Fruit fly (Drosophila melanogaster) whole organism, embryonic: ENCODE results near the gene CG11898.

Experiments used
- CG10274 ChIP-seq: fragments of 200-800 bp; sonication (Bioruptor generic); optimal IDR thresholded peaks from 3 replicates; lab custom pipeline; 2017; ENCODE audit warnings: missing biosample characterization, mild to moderate bottlenecking, missing genetic modification characterization
- CG10321 ChIP-seq: fragments of 200-800 bp; sonication (Bioruptor generic); IDR thresholded peaks from 2 replicates; pipeline ENCODE4 v1.3.6; 2022; ENCODE audit warnings: missing biosample characterization, missing genetic modification characterization
- CG10543 ChIP-seq: fragments of 200-800 bp; sonication (Bioruptor generic); optimal IDR thresholded peaks from 3 replicates; lab custom pipeline; 2017; ENCODE audit warnings: missing biosample characterization, mild to moderate bottlenecking, missing genetic modification characterization, moderate library complexity
- CG10654 ChIP-seq: fragments of 200-800 bp; sonication (Bioruptor generic); optimal IDR thresholded peaks from 2 replicates; lab custom pipeline; 2016; ENCODE audit warnings: missing biosample characterization, missing genetic modification characterization
- CG1602 ChIP-seq: fragments of 200-800 bp; sonication (Bioruptor generic); optimal IDR thresholded peaks from 3 replicates; lab custom pipeline; 2016; ENCODE audit warnings: missing biosample characterization, missing genetic modification characterization
- CG17186 ChIP-seq: fragments of 200-800 bp; sonication (Bioruptor generic); optimal IDR thresholded peaks from 3 replicates; lab custom pipeline; 2017; ENCODE audit warnings: missing biosample characterization, missing genetic modification reagents, missing genetic modification characterization
- CG17385 ChIP-seq: fragments of 200-800 bp; sonication (Bioruptor generic); optimal IDR thresholded peaks from 3 replicates; lab custom pipeline; 2018; ENCODE audit warnings: missing biosample characterization, mild to moderate bottlenecking, missing genetic modification characterization
- CG17829 ChIP-seq: fragments of 200-800 bp; optimal IDR thresholded peaks from 2 replicates; lab custom pipeline; 2019; ENCODE audit warnings: missing biosample characterization, mild to moderate bottlenecking, missing genetic modification characterization, moderate library complexity
- CG1792 ChIP-seq: fragments of 200-800 bp; sonication (Bioruptor generic); optimal IDR thresholded peaks from 2 replicates; lab custom pipeline; 2016; ENCODE audit warnings: missing biosample characterization, missing genetic modification characterization
- CG2202 ChIP-seq: fragments of 200-800 bp; sonication (Bioruptor generic); optimal IDR thresholded peaks from 2 replicates; lab custom pipeline; 2018; ENCODE audit warnings: missing biosample characterization, mild to moderate bottlenecking, missing genetic modification characterization
- CG2889 ChIP-seq: fragments of 200-800 bp; sonication (Bioruptor generic); IDR thresholded peaks from 3 replicates; pipeline ENCODE4 v1.3.6; 2022; ENCODE audit warnings: missing biosample characterization, missing genetic modification characterization
- CG3281 ChIP-seq: fragments of 200-800 bp; sonication (Bioruptor generic); optimal IDR thresholded peaks from 3 replicates; lab custom pipeline; 2017; ENCODE audit warnings: missing biosample characterization, mild to moderate bottlenecking, missing genetic modification characterization
- CG34422 ChIP-seq: fragments of 200-800 bp; sonication (Bioruptor generic); IDR thresholded peaks from 3 replicates; pipeline ENCODE4 v1.3.6; 2022; ENCODE audit warnings: missing biosample characterization, missing genetic modification characterization
- CG4617 ChIP-seq: fragments of 200-800 bp; sonication (Bioruptor generic); optimal IDR thresholded peaks from 3 replicates; lab custom pipeline; 2016; ENCODE audit warnings: missing biosample characterization, missing genetic modification characterization, borderline replicate concordance
- CG4707 ChIP-seq: fragments of 200-800 bp; sonication (Bioruptor generic); optimal IDR thresholded peaks from 2 replicates; lab custom pipeline; 2018; ENCODE audit warnings: missing biosample characterization, mild to moderate bottlenecking, missing genetic modification characterization, moderate library complexity
- CG4820 ChIP-seq: fragments of 200-800 bp; sonication (Bioruptor generic); optimal IDR thresholded peaks from 3 replicates; lab custom pipeline; 2016; ENCODE audit warnings: missing biosample characterization, missing genetic modification characterization
- CG4854 ChIP-seq: fragments of 200-800 bp; sonication (Bioruptor generic); optimal IDR thresholded peaks from 2 replicates; lab custom pipeline; 2016; ENCODE audit warnings: missing biosample characterization, missing genetic modification characterization, inconsistent platforms
- CG7372 ChIP-seq: fragments of 200-800 bp; sonication (Bioruptor generic); IDR thresholded peaks from 2 replicates; pipeline ENCODE4 v1.3.6; 2022; ENCODE audit warnings: missing biosample characterization, missing genetic modification characterization
- CG7839 ChIP-seq: fragments of 200-800 bp; sonication (Bioruptor generic); optimal IDR thresholded peaks from 3 replicates; lab custom pipeline; 2018; ENCODE audit warnings: missing biosample characterization, mild to moderate bottlenecking, missing genetic modification characterization, moderate library complexity
- CG8478 ChIP-seq: fragments of >200 bp; optimal IDR thresholded peaks from 2 replicates; lab custom pipeline; 2018
- CG9609 ChIP-seq: fragments of 200-800 bp; sonication (Bioruptor generic); optimal IDR thresholded peaks from 3 replicates; lab custom pipeline; 2016; ENCODE audit warnings: missing biosample characterization, missing genetic modification characterization
- Dbx ChIP-seq: fragments of 200-800 bp; sonication (Bioruptor generic); IDR thresholded peaks from 3 replicates; pipeline ENCODE4 v1.3.6; 2022; ENCODE audit warnings: missing biosample characterization, missing genetic modification characterization
- Dref ChIP-seq: fragments of 200-800 bp; sonication (Bioruptor generic); IDR thresholded peaks from 2 replicates; pipeline ENCODE4 v1.3.6; 2022; ENCODE audit warnings: missing biosample characterization, missing genetic modification characterization
- ERR ChIP-seq: fragments of 200-800 bp; sonication (Bioruptor generic); optimal IDR thresholded peaks from 2 replicates; lab custom pipeline; 2016; ENCODE audit warnings: missing biosample characterization, missing genetic modification characterization
- HLH54F ChIP-seq: fragments of 200-800 bp; sonication (Bioruptor generic); optimal IDR thresholded peaks from 3 replicates; lab custom pipeline; 2016; ENCODE audit warnings: missing biosample characterization, missing genetic modification characterization
- Hsf ChIP-seq: fragments of 200-800 bp; sonication (Bioruptor generic); optimal IDR thresholded peaks from 3 replicates; lab custom pipeline; 2016; ENCODE audit warnings: missing biosample characterization, missing genetic modification characterization
- Kr ChIP-seq: fragments of 200-800 bp; sonication (Bioruptor generic); optimal IDR thresholded peaks from 2 replicates; lab custom pipeline; 2017; ENCODE audit warnings: missing biosample characterization, mild to moderate bottlenecking, missing genetic modification characterization
- Max ChIP-seq: fragments of 200-800 bp; sonication (Bioruptor generic); optimal IDR thresholded peaks from 2 replicates; lab custom pipeline; 2016; ENCODE audit warnings: missing biosample characterization, mild to moderate bottlenecking, missing genetic modification characterization
- NC2β ChIP-seq: fragments of 200-800 bp; sonication (Bioruptor generic); optimal IDR thresholded peaks from 2 replicates; lab custom pipeline; 2016; ENCODE audit warnings: missing biosample characterization, missing genetic modification characterization
- NFAT ChIP-seq: fragments of 200-800 bp; sonication (Bioruptor generic); IDR thresholded peaks from 2 replicates; pipeline ENCODE4 v1.3.6; 2022; ENCODE audit warnings: missing biosample characterization, missing genetic modification characterization
- Side ChIP-seq: fragments of 200-800 bp; sonication (Bioruptor generic); optimal IDR thresholded peaks from 2 replicates; lab custom pipeline; 2016; ENCODE audit warnings: missing biosample characterization, missing genetic modification characterization
- bab2 ChIP-seq: fragments of 200-800 bp; sonication (Bioruptor generic); optimal IDR thresholded peaks from 2 replicates; lab custom pipeline; 2016; ENCODE audit warnings: missing biosample characterization, missing genetic modification characterization
- ci ChIP-seq: fragments of 200-800 bp; sonication (Bioruptor generic); IDR thresholded peaks from 3 replicates; pipeline ENCODE4 v1.3.6; 2022; ENCODE audit warnings: missing biosample characterization, missing genetic modification characterization
- dimm ChIP-seq: fragments of 200-800 bp; sonication (Bioruptor generic); IDR thresholded peaks from 2 replicates; pipeline ENCODE4 v1.3.6; 2022; ENCODE audit warnings: missing biosample characterization, missing genetic modification characterization
- disco-r ChIP-seq: fragments of 200-800 bp; sonication (Bioruptor generic); optimal IDR thresholded peaks from 2 replicates; lab custom pipeline; 2016; ENCODE audit warnings: missing biosample characterization, missing genetic modification characterization
- dm ChIP-seq: fragments of 200-800 bp; sonication (Bioruptor generic); optimal IDR thresholded peaks from 3 replicates; lab custom pipeline; 2016; ENCODE audit warnings: missing biosample characterization, missing genetic modification characterization
- ewg ChIP-seq: fragments of 200-800 bp; sonication (Bioruptor generic); optimal IDR thresholded peaks from 3 replicates; lab custom pipeline; 2017; ENCODE audit warnings: mild to moderate bottlenecking, missing biosample characterization, missing genetic modification reagents, missing genetic modification characterization
- exex ChIP-seq: fragments of 200-800 bp; sonication (Bioruptor generic); optimal IDR thresholded peaks from 4 replicates; lab custom pipeline; 2018; ENCODE audit warnings: missing biosample characterization, mild to moderate bottlenecking, missing genetic modification characterization, moderate library complexity
- fd102C ChIP-seq: fragments of 200-800 bp; sonication (Bioruptor generic); optimal IDR thresholded peaks from 2 replicates; lab custom pipeline; 2018; ENCODE audit warnings: missing biosample characterization, mild to moderate bottlenecking, missing genetic modification characterization, moderate library complexity
- ftz-f1 ChIP-seq: fragments of 200-800 bp; sonication (Bioruptor generic); optimal IDR thresholded peaks from 2 replicates; lab custom pipeline; 2016; ENCODE audit warnings: missing biosample characterization, missing genetic modification characterization
- fu2 ChIP-seq: fragments of 200-800 bp; sonication (Bioruptor generic); optimal IDR thresholded peaks from 2 replicates; lab custom pipeline; 2016; ENCODE audit warnings: missing biosample characterization, missing genetic modification characterization
- ham ChIP-seq: fragments of 200-800 bp; sonication (Bioruptor generic); IDR thresholded peaks from 2 replicates; pipeline ENCODE4 v1.3.6; 2022; ENCODE audit warnings: missing biosample characterization, missing genetic modification characterization
- jumu ChIP-seq: fragments of 200-800 bp; sonication (Bioruptor generic); optimal IDR thresholded peaks from 3 replicates; lab custom pipeline; 2016; ENCODE audit warnings: missing biosample characterization, missing genetic modification characterization
- luna ChIP-seq: fragments of 200-800 bp; sonication (Bioruptor generic); optimal IDR thresholded peaks from 2 replicates; lab custom pipeline; 2016; ENCODE audit warnings: missing biosample characterization, missing genetic modification characterization
- nerfin-2 ChIP-seq: fragments of 200-800 bp; sonication (Bioruptor generic); IDR thresholded peaks from 2 replicates; pipeline ENCODE4 v1.3.6; 2022; ENCODE audit warnings: missing biosample characterization, missing genetic modification characterization; ENCODE audit not compliant: partially characterized antibody
- pb ChIP-seq: fragments of 200-800 bp; sonication (Bioruptor generic); optimal IDR thresholded peaks from 3 replicates; lab custom pipeline; 2016; ENCODE audit warnings: missing biosample characterization, missing genetic modification characterization
- so ChIP-seq: fragments of 200-800 bp; sonication (Bioruptor generic); IDR thresholded peaks from 3 replicates; pipeline ENCODE4 v1.3.6; 2022; ENCODE audit warnings: missing biosample characterization, missing genetic modification characterization
- sr ChIP-seq: fragments of 200-800 bp; sonication (Bioruptor generic); IDR thresholded peaks from 3 replicates; pipeline ENCODE4 v1.3.6; 2022; ENCODE audit warnings: missing biosample characterization, missing genetic modification characterization
- unc-4 ChIP-seq: fragments of 200-800 bp; sonication (Bioruptor generic); IDR thresholded peaks from 2 replicates; pipeline ENCODE4 v1.3.6; 2022; ENCODE audit warnings: missing biosample characterization, missing genetic modification characterization; ENCODE audit not compliant: partially characterized antibody
- vnd ChIP-seq: fragments of 200-800 bp; sonication (Bioruptor generic); IDR thresholded peaks from 3 replicates; pipeline ENCODE4 v1.3.6; 2022; ENCODE audit warnings: missing biosample characterization, missing genetic modification characterization; ENCODE audit not compliant: partially characterized antibody

Gene CG11898

DNA sequence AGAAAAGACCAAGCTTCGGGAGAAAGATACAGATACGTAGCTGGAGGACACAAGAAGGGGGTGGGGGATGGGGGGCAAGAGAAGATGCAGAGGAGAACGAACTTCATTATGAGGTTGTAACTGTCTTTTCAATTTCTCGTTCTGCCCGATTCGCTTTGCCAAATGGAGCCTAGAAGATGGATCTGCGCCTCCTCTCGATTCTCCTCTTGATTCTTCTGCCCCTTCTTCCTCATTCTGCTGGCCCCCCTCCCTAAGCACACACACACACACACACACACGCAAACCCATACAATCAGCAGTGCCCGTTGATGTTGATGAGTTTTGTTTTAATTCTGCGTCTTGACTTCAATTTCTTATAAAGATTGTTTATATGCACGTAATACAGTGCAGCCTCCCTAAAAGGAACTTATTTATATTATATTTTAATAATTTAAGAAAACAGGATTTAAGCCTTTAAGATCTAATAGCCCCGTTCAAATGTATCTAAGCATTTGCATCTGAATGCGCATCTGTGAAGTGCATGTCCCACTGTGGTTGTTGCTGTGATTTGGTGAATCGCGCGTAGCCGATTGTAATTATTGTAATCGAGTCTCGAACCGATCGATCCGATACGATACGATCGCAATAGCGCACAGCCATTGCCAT is 41.7 kb downstream of the CG11898 start (continued):
- TF ChIP-seq fd102C (GFP tag; lab: Kevin White, UChicago) (no peak), CG8478 (lab: Kevin White, UChicago) (no peak), CG4854 (no peak), CG17186 (no peak), CG7372 (GFP tag; lab: Robert Waterston, UW) (peak; percentile 31; the same call in 1 of the 2 replicates), Hsf (peak; percentile 9)

dm6 chr3R:29207996-29208395 is 42.6 kb downstream of the CG11898 start:
- TF ChIP-seq CG7839 (tag; lab: Kevin White, UChicago) (peak; percentile 78), CG10654 (GFP tag; lab: Kevin White, UChicago) (peak; percentile 43), dimm (peak; percentile 34; the same call in 1 of the 2 replicates), ci (GFP tag; lab: Robert Waterston, UW) (peak; percentile 89), exex (tag; lab: Kevin White, UChicago) (no peak), CG10543 (no peak), vnd (GFP tag; lab: Robert Waterston, UW) (no peak), CG17829 (tag; lab: Kevin White, UChicago) (peak; percentile 75), CG10274 (GFP tag; lab: Kevin White, UChicago) (peak; percentile 28), Max (GFP tag; lab: Kevin White, UChicago) (peak; percentile 38), bab2 (peak; percentile 33), CG4820 (GFP tag; lab: Kevin White, UChicago) (peak; percentile 47), CG2889 (GFP tag; lab: Robert Waterston, UW) (peak; percentile 28; the same call in 1 of the 3 replicates), dm (peak; percentile 15), CG2202 (tag; lab: Kevin White, UChicago) (peak; percentile 59), HLH54F (GFP tag; lab: Kevin White, UChicago) (no peak), CG4707 (GFP tag; lab: Kevin White, UChicago) (peak; percentile 71), so (GFP tag; lab: Robert Waterston, UW) (peak; percentile 57; the same call in 1 of the 3 replicates), CG1792 (GFP tag; lab: Kevin White, UChicago) (no peak), CG9609 (GFP tag; lab: Kevin White, UChicago) (no peak), fu2 (GFP tag; lab: Kevin White, UChicago) (no peak), unc-4 (GFP tag; lab: Robert Waterston, UW) (no peak), Side (GFP tag; lab: Kevin White, UChicago) (no peak), ftz-f1 (GFP tag; lab: Kevin White, UChicago) (no peak), Dref (no peak), CG17385 (GFP tag; lab: Kevin White, UChicago) (peak; percentile 71), ERR (no peak), CG17186 (no peak), NC2β (GFP tag; lab: Kevin White, UChicago) (peak; percentile 10), NFAT (GFP tag; lab: Robert Waterston, UW) (no peak), CG3281 (GFP tag; lab: Kevin White, UChicago) (peak; percentile 27), CG10321 (GFP tag; lab: Robert Waterston, UW) (no peak), pb (GFP tag; lab: Kevin White, UChicago) (no peak), nerfin-2 (no peak), luna (GFP tag; lab: Kevin White, UChicago) (no peak), Dbx (GFP tag; lab: Robert Waterston, UW) (no peak), sr (GFP tag; lab: Robert Waterston, UW) (peak; percentile 23; the same call in 1 of the 3 replicates), Kr (GFP tag; lab: Kevin White, UChicago) (no peak), CG1602 (GFP tag; lab: Kevin White, UChicago) (peak; percentile 40), CG4617 (GFP tag; lab: Kevin White, UChicago) (peak; percentile 13), ham (GFP tag; lab: Robert Waterston, UW) (no peak), ewg (peak; percentile 60), jumu (GFP tag; lab: Kevin White, UChicago) (no peak), CG34422 (GFP tag; lab: Robert Waterston, UW) (peak; percentile 56; the same call in 1 of the 3 replicates), disco-r (GFP tag; lab: Kevin White, UChicago) (no peak)
